Fruit fly (Drosophila melanogaster) whole organism, embryonic: Measurements from ENCODE around the gene Ptp99A.

Experiments used
- Asciz ChIP-seq: fragments of 200-800 bp; sonication (Bioruptor generic); optimal IDR thresholded peaks from 2 replicates; lab custom pipeline; 2017; ENCODE audit warnings: missing biosample characterization, mild to moderate bottlenecking, missing genetic modification characterization, missing genetic modification reagents
- Atf-2 ChIP-seq: fragments of 200-800 bp; sonication (Bioruptor generic); optimal IDR thresholded peaks from 2 replicates; lab custom pipeline; 2016; ENCODE audit warnings: missing biosample characterization, missing genetic modification characterization
- B-H1 ChIP-seq: fragments of 200-800 bp; sonication (Bioruptor generic); IDR thresholded peaks from 3 replicates; pipeline ENCODE4 v1.3.6; 2022; ENCODE audit warnings: missing biosample characterization, missing genetic modification characterization
- CG10543 ChIP-seq: fragments of 200-800 bp; sonication (Bioruptor generic); optimal IDR thresholded peaks from 3 replicates; lab custom pipeline; 2017; ENCODE audit warnings: missing biosample characterization, mild to moderate bottlenecking, missing genetic modification characterization, moderate library complexity
- CG12299 ChIP-seq: fragments of 200-800 bp; sonication (Bioruptor generic); optimal IDR thresholded peaks from 2 replicates; lab custom pipeline; 2018; ENCODE audit warnings: missing biosample characterization, mild to moderate bottlenecking, missing genetic modification characterization
- CG13894 ChIP-seq: fragments of 200-800 bp; sonication (Bioruptor generic); optimal IDR thresholded peaks from 3 replicates; lab custom pipeline; 2018; ENCODE audit warnings: missing biosample characterization, mild to moderate bottlenecking, missing genetic modification characterization, moderate library complexity
- CG15073 ChIP-seq: fragments of 200-800 bp; sonication (Bioruptor generic); optimal IDR thresholded peaks from 2 replicates; lab custom pipeline; 2016; ENCODE audit warnings: missing biosample characterization, missing genetic modification characterization
- CG1602 ChIP-seq: fragments of 200-800 bp; sonication (Bioruptor generic); optimal IDR thresholded peaks from 3 replicates; lab custom pipeline; 2016; ENCODE audit warnings: missing biosample characterization, missing genetic modification characterization
- CG16815 ChIP-seq: fragments of 200-800 bp; sonication (Bioruptor generic); optimal IDR thresholded peaks from 3 replicates; lab custom pipeline; 2017; ENCODE audit warnings: missing biosample characterization, mild to moderate bottlenecking, missing genetic modification characterization
- CG17829 ChIP-seq: fragments of 200-800 bp; optimal IDR thresholded peaks from 2 replicates; lab custom pipeline; 2019; ENCODE audit warnings: missing biosample characterization, mild to moderate bottlenecking, missing genetic modification characterization, moderate library complexity
- CG2129 ChIP-seq: fragments of 200-800 bp; sonication (Bioruptor generic); IDR thresholded peaks from 2 replicates; pipeline ENCODE4 v1.3.6; 2022; ENCODE audit warnings: missing biosample characterization, missing genetic modification characterization; ENCODE audit not compliant: partially characterized antibody
- CG32532 ChIP-seq: fragments of 200-800 bp; sonication (Bioruptor generic); IDR thresholded peaks from 2 replicates; pipeline ENCODE4 v1.3.6; 2022; ENCODE audit warnings: missing biosample characterization, missing genetic modification characterization
- CG33557 ChIP-seq: fragments of 200-800 bp; sonication (Bioruptor generic); optimal IDR thresholded peaks from 2 replicates; lab custom pipeline; 2019; ENCODE audit warnings: missing biosample characterization, mild to moderate bottlenecking, missing genetic modification characterization, moderate library complexity
- CG4820 ChIP-seq: fragments of 200-800 bp; sonication (Bioruptor generic); optimal IDR thresholded peaks from 3 replicates; lab custom pipeline; 2016; ENCODE audit warnings: missing biosample characterization, missing genetic modification characterization
- CG4854 ChIP-seq: fragments of 200-800 bp; sonication (Bioruptor generic); optimal IDR thresholded peaks from 2 replicates; lab custom pipeline; 2016; ENCODE audit warnings: missing biosample characterization, missing genetic modification characterization, inconsistent platforms
- CG7745 ChIP-seq: fragments of 200-800 bp; sonication (Bioruptor generic); optimal IDR thresholded peaks from 2 replicates; lab custom pipeline; 2018; ENCODE audit warnings: missing biosample characterization, mild to moderate bottlenecking, missing genetic modification characterization, moderate library complexity
- CG7963 ChIP-seq: fragments of 200-800 bp; sonication (Bioruptor generic); IDR thresholded peaks from 3 replicates; pipeline ENCODE4 v1.3.6; 2022; ENCODE audit warnings: missing biosample characterization, missing genetic modification characterization; ENCODE audit not compliant: partially characterized antibody
- CG8765 ChIP-seq: fragments of 200-800 bp; sonication (Bioruptor generic); IDR thresholded peaks from 2 replicates; pipeline ENCODE4 v1.3.6; 2022; ENCODE audit warnings: missing biosample characterization, missing genetic modification characterization
- CG9609 ChIP-seq: fragments of 200-800 bp; sonication (Bioruptor generic); optimal IDR thresholded peaks from 3 replicates; lab custom pipeline; 2016; ENCODE audit warnings: missing biosample characterization, missing genetic modification characterization
- Dbx ChIP-seq: fragments of 200-800 bp; sonication (Bioruptor generic); IDR thresholded peaks from 3 replicates; pipeline ENCODE4 v1.3.6; 2022; ENCODE audit warnings: missing biosample characterization, missing genetic modification characterization
- Drgx ChIP-seq: fragments of 200-800 bp; sonication (Bioruptor generic); IDR thresholded peaks from 2 replicates; pipeline ENCODE4 v1.3.6; 2022; ENCODE audit warnings: missing biosample characterization, missing genetic modification characterization
- Fer1 ChIP-seq: fragments of 200-800 bp; sonication (Bioruptor generic); optimal IDR thresholded peaks from 2 replicates; lab custom pipeline; 2017; ENCODE audit warnings: missing biosample characterization, mild to moderate bottlenecking, missing genetic modification characterization
- Gsc ChIP-seq: fragments of 200-800 bp; sonication (Bioruptor generic); IDR thresholded peaks from 2 replicates; pipeline ENCODE4 v1.3.6; 2022; ENCODE audit warnings: missing biosample characterization, missing genetic modification characterization
- H2.0 ChIP-seq: fragments of 200-800 bp; sonication (Bioruptor generic); IDR thresholded peaks from 2 replicates; pipeline ENCODE4 v1.3.6; 2022; ENCODE audit warnings: missing biosample characterization, missing genetic modification characterization
- MBD-R2 ChIP-seq: fragments of 200-800 bp; sonication (Bioruptor generic); IDR thresholded peaks from 2 replicates; pipeline ENCODE4 v1.3.6; 2022; ENCODE audit warnings: missing biosample characterization, missing genetic modification characterization
- Mes4 ChIP-seq: fragments of 200-800 bp; sonication (Bioruptor generic); optimal IDR thresholded peaks from 2 replicates; lab custom pipeline; 2016; ENCODE audit warnings: missing biosample characterization, missing genetic modification characterization
- Nf-YB ChIP-seq: fragments of 200-800 bp; sonication (Bioruptor generic); optimal IDR thresholded peaks from 3 replicates; lab custom pipeline; 2019; ENCODE audit warnings: missing biosample characterization, mild to moderate bottlenecking, missing genetic modification characterization, moderate library complexity
- PHDP ChIP-seq: fragments of 200-800 bp; sonication (Bioruptor generic); optimal IDR thresholded peaks from 3 replicates; lab custom pipeline; 2018; ENCODE audit warnings: missing biosample characterization, mild to moderate bottlenecking, missing genetic modification characterization, moderate library complexity
- Scr ChIP-seq: fragments of 200-800 bp; sonication (Bioruptor generic); IDR thresholded peaks from 2 replicates; pipeline ENCODE4 v1.3.6; 2022; ENCODE audit warnings: missing biosample characterization, missing genetic modification characterization; ENCODE audit not compliant: partially characterized antibody
- Sry-β ChIP-seq: fragments of 200-800 bp; sonication (Bioruptor generic); optimal IDR thresholded peaks from 2 replicates; lab custom pipeline; 2018; ENCODE audit warnings: missing biosample characterization, mild to moderate bottlenecking, missing genetic modification characterization, moderate library complexity
- Vsx1 ChIP-seq: fragments of 200-800 bp; sonication (Bioruptor generic); optimal IDR thresholded peaks from 2 replicates; lab custom pipeline; 2017; ENCODE audit warnings: missing biosample characterization, mild to moderate bottlenecking, missing genetic modification characterization, missing genetic modification reagents
- ash1 ChIP-seq: fragments of 200-800 bp; sonication (Bioruptor generic); optimal IDR thresholded peaks from 2 replicates; lab custom pipeline; 2018; ENCODE audit warnings: missing biosample characterization, mild to moderate bottlenecking, missing genetic modification characterization
- chinmo ChIP-seq: fragments of 200-800 bp; sonication (Bioruptor generic); IDR thresholded peaks from 4 replicates; pipeline ENCODE4 v1.3.6; 2022; ENCODE audit warnings: missing biosample characterization, missing genetic modification characterization; ENCODE audit not compliant: partially characterized antibody
- corto ChIP-seq: fragments of 200-800 bp; sonication (Bioruptor generic); optimal IDR thresholded peaks from 2 replicates; lab custom pipeline; 2016; ENCODE audit warnings: missing biosample characterization, mild to moderate bottlenecking, missing genetic modification characterization, moderate library complexity
- dpn ChIP-seq, 2 experiments: fragments of 200-800 bp; sonication (Bioruptor generic); optimal IDR thresholded peaks; 3 replicates each; lab custom pipeline; 2016; ENCODE audit warnings: missing biosample characterization in 2 of 2, missing genetic modification characterization in 2 of 2
- gce ChIP-seq: fragments of 200-800 bp; sonication (Bioruptor generic); IDR thresholded peaks from 3 replicates; pipeline ENCODE4 v1.3.6; 2022; ENCODE audit warnings: missing biosample characterization, missing genetic modification characterization
- gcm2 ChIP-seq: fragments of 200-800 bp; sonication (Bioruptor generic); optimal IDR thresholded peaks from 2 replicates; lab custom pipeline; 2016; ENCODE audit warnings: missing biosample characterization, missing genetic modification characterization
- lbe ChIP-seq: fragments of 200-800 bp; sonication (Bioruptor generic); optimal IDR thresholded peaks from 2 replicates; lab custom pipeline; 2016; ENCODE audit warnings: missing biosample characterization, mild to moderate bottlenecking, missing genetic modification characterization
- lmd ChIP-seq: fragments of 200-800 bp; sonication (Bioruptor generic); IDR thresholded peaks from 2 replicates; pipeline ENCODE4 v1.3.6; 2022; ENCODE audit warnings: missing biosample characterization, missing genetic modification characterization
- mirr ChIP-seq: fragments of 200-800 bp; sonication (Bioruptor generic); optimal IDR thresholded peaks from 3 replicates; lab custom pipeline; 2018; ENCODE audit warnings: missing biosample characterization, mild to moderate bottlenecking, missing genetic modification characterization
- nerfin-1 ChIP-seq: fragments of 200-800 bp; sonication (Bioruptor generic); optimal IDR thresholded peaks from 3 replicates; lab custom pipeline; 2019; ENCODE audit warnings: missing biosample characterization, mild to moderate bottlenecking, missing genetic modification characterization, moderate library complexity
- nerfin-2 ChIP-seq: fragments of 200-800 bp; sonication (Bioruptor generic); IDR thresholded peaks from 2 replicates; pipeline ENCODE4 v1.3.6; 2022; ENCODE audit warnings: missing biosample characterization, missing genetic modification characterization; ENCODE audit not compliant: partially characterized antibody
- nom ChIP-seq: fragments of 200-800 bp; sonication (Bioruptor generic); optimal IDR thresholded peaks from 2 replicates; lab custom pipeline; 2017; ENCODE audit warnings: missing biosample characterization, missing genetic modification characterization, mild to moderate bottlenecking, moderate library complexity, missing genetic modification reagents
- otp ChIP-seq: fragments of 200-800 bp; sonication (Bioruptor generic); IDR thresholded peaks from 3 replicates; pipeline ENCODE4, ENCODE4 v1.3.6; 2022; ENCODE audit warnings: missing biosample characterization, missing genetic modification characterization
- peb ChIP-seq: fragments of 200-800 bp; sonication (Bioruptor generic); IDR thresholded peaks from 2 replicates; pipeline ENCODE4 v1.3.6; 2022; ENCODE audit warnings: missing biosample characterization, missing genetic modification characterization
- rib ChIP-seq: fragments of 200-800 bp; sonication (Bioruptor generic); IDR thresholded peaks from 2 replicates; pipeline ENCODE4 v1.3.6; 2022; ENCODE audit warnings: missing biosample characterization, missing genetic modification characterization
- schlank ChIP-seq: fragments of 200-800 bp; sonication (Bioruptor generic); optimal IDR thresholded peaks from 2 replicates; lab custom pipeline; 2018; ENCODE audit warnings: missing biosample characterization, mild to moderate bottlenecking, missing genetic modification characterization
- tx ChIP-seq: fragments of 200-800 bp; sonication (Bioruptor generic); optimal IDR thresholded peaks from 2 replicates; lab custom pipeline; 2016; ENCODE audit warnings: missing biosample characterization, missing genetic modification characterization
- vnd ChIP-seq: fragments of 200-800 bp; sonication (Bioruptor generic); IDR thresholded peaks from 3 replicates; pipeline ENCODE4 v1.3.6; 2022; ENCODE audit warnings: missing biosample characterization, missing genetic modification characterization; ENCODE audit not compliant: partially characterized antibody
- zf30C ChIP-seq: fragments of 200-800 bp; sonication (Bioruptor generic); optimal IDR thresholded peaks from 3 replicates; lab custom pipeline; 2018; ENCODE audit warnings: missing biosample characterization, mild to moderate bottlenecking, missing genetic modification characterization

Ptp99A gene

DNA sequence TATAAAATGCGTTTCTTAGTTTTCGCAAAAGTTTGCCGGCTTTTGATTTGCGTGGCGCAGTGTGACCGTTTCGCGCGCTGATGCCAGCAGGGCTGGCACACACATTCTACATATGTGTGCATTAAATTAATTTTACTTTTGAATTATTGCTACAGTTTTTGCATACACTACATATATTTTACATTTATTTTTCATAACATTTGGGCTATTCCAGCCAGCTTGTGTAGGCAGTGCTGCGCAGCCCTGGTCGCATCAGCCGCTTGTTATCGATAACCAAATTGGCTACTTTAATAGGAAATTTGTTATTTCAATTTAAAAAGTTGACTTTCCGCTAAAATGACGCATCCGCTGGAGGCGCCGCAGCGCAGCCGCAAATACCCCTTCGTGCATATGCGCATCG, 111.8 kb downstream of the Ptp99A start, which contains the start of the genes CG2321 and CG2006 (continued):
- TF ChIP-seq CG8765 (GFP tag; lab: Robert Waterston, UW) (peak; percentile 65), dpn (GFP tag; optimal IDR thresholded peaks at IDR 0.05; lab: Kevin White, UChicago) (peak; percentile 53), Asciz (GFP tag; lab: Kevin White, UChicago) (no peak), CG10543 (GFP tag; lab: Kevin White, UChicago) (peak; percentile 17), CG9609 (GFP tag; lab: Kevin White, UChicago) (no peak), Nf-YB (GFP tag; lab: Kevin White, UChicago) (peak; percentile 10), CG1602 (GFP tag; lab: Kevin White, UChicago) (peak; percentile 20), Fer1 (GFP tag; lab: Kevin White, UChicago) (peak; percentile 65), Dbx (GFP tag; lab: Robert Waterston, UW) (peak; percentile 63; the same call in 1 of the 3 replicates), CG33557 (GFP tag; lab: Kevin White, UChicago) (peak; percentile 51), H2.0 (GFP tag; lab: Robert Waterston, UW) (0 out of 2 replicates have a peak, but pooled peaks have one; percentile 47), rib (GFP tag; lab: Robert Waterston, UW) (peak; percentile 92), chinmo (peak; percentile 81; the same call in 3 of the 4 replicates), Mes4 (GFP tag; lab: Kevin White, UChicago) (no peak), CG7963 (GFP tag; lab: Robert Waterston, UW) (no peak; the same call in 2 of the 3 replicates), CG7745 (tag; lab: Kevin White, UChicago) (no peak), lmd (GFP tag; lab: Robert Waterston, UW) (peak; percentile 63), otp (GFP tag; lab: Robert Waterston, UW) (peak; percentile 55; the same call in 1 of the 3 replicates), zf30C (GFP tag; lab: Kevin White, UChicago) (no peak), CG2129 (GFP tag; lab: Robert Waterston, UW) (no peak), Gsc (no peak), CG12299 (tag; lab: Kevin White, UChicago) (peak; percentile 41), CG4854 (GFP tag; lab: Kevin White, UChicago) (no peak), schlank (tag; lab: Kevin White, UChicago) (no peak), Atf-2 (peak; percentile 30), CG15073 (no peak), vnd (peak; percentile 47; the same call in 1 of the 3 replicates), gce (GFP tag; lab: Robert Waterston, UW) (no peak), Drgx (GFP tag; lab: Robert Waterston, UW) (0 out of 2 replicates have a peak, but pooled peaks have one; percentile 23), corto (GFP tag; lab: Kevin White, UChicago) (no peak), Scr (peak; percentile 57), CG13894 (no peak), Sry-β (GFP tag; lab: Kevin White, UChicago) (no peak), nerfin-1 (tag; lab: Kevin White, UChicago) (peak; percentile 30), nerfin-2 (GFP tag; lab: Robert Waterston, UW) (peak; percentile 64), PHDP (tag; lab: Kevin White, UChicago) (peak; percentile 45), tx (GFP tag; lab: Kevin White, UChicago) (peak; percentile 28), mirr (GFP tag; lab: Kevin White, UChicago) (no peak), CG16815 (GFP tag; lab: Kevin White, UChicago) (no peak), B-H1 (GFP tag; lab: Robert Waterston, UW) (peak; percentile 20; the same call in 1 of the 3 replicates), ash1 (GFP tag; lab: Kevin White, UChicago) (no peak), CG32532 (peak; percentile 66), nom (peak; percentile 14), gcm2 (GFP tag; lab: Kevin White, UChicago) (no peak), CG4820 (peak; percentile 2), MBD-R2 (GFP tag; lab: Robert Waterston, UW) (peak; percentile 99), CG17829 (peak; percentile 78), lbe (no peak), peb (no peak), Vsx1 (peak; percentile 76)
